Worm (Caenorhabditis elegans) whole organism, L2 larva: ENCODE measurements around the gene ZK669.3.

Experiments
- C34F6.9 ChIP-seq: fragments of 150-350 bp; optimal IDR thresholded peaks from 2 replicates; lab custom pipeline; 2014; ENCODE audit warnings: missing biosample characterization, missing genetic modification characterization
- F13H6.1 ChIP-seq: sonication (generic microtip); optimal IDR thresholded peaks from 2 replicates; lab custom pipeline; 2016; ENCODE audit warnings: missing genetic modification characterization, missing compliant biosample characterization
- R02D3.7 ChIP-seq: fragments of 150-350 bp; optimal IDR thresholded peaks from 2 replicates; lab custom pipeline; 2014; ENCODE audit warnings: missing biosample characterization, missing genetic modification characterization
- ceh-16 ChIP-seq: fragments of 150-350 bp; optimal IDR thresholded peaks from 2 replicates; lab custom pipeline; 2014; ENCODE audit warnings: missing biosample characterization, missing genetic modification characterization
- ceh-82 ChIP-seq: fragments of 150-350 bp; optimal IDR thresholded peaks from 2 replicates; lab custom pipeline; 2014; ENCODE audit warnings: missing biosample characterization, missing genetic modification characterization
- crh-2 ChIP-seq: sonication (generic microtip); optimal IDR thresholded peaks from 2 replicates; lab custom pipeline; 2017; ENCODE audit warnings: missing biosample characterization, missing genetic modification characterization
- dmd-4 ChIP-seq: sonication (generic microtip); optimal IDR thresholded peaks from 2 replicates; lab custom pipeline; 2017; ENCODE audit warnings: missing biosample characterization, missing genetic modification characterization
- elt-1 ChIP-seq: fragments of 150-350 bp; optimal IDR thresholded peaks from 2 replicates; lab custom pipeline; 2014; ENCODE audit warnings: missing biosample characterization, missing genetic modification characterization
- elt-3 ChIP-seq: sonication (generic microtip); optimal IDR thresholded peaks from 2 replicates; lab custom pipeline; 2017; ENCODE audit warnings: missing biosample characterization, missing genetic modification characterization
- fos-1 ChIP-seq: fragments of 150-350 bp; optimal IDR thresholded peaks from 2 replicates; lab custom pipeline; 2014; ENCODE audit warnings: missing biosample characterization, missing genetic modification characterization
- lin-11 ChIP-seq: fragments of 150-350 bp; sonication (generic microtip); optimal IDR thresholded peaks from 2 replicates; lab custom pipeline; 2014; ENCODE audit warnings: missing biosample characterization, missing genetic modification characterization, inconsistent platforms, mixed read lengths
- lin-13 ChIP-seq: fragments of 150-350 bp; optimal IDR thresholded peaks from 2 replicates; lab custom pipeline; 2014; ENCODE audit warnings: missing biosample characterization, missing genetic modification reagents, missing genetic modification characterization
- lin-39 ChIP-seq: fragments of 150-350 bp; optimal IDR thresholded peaks from 2 replicates; lab custom pipeline; 2014; ENCODE audit warnings: missing biosample characterization, missing genetic modification reagents, missing genetic modification characterization
- lsy-2 ChIP-seq, 2 experiments: fragments of 150-350 bp in 1 of 2; sonication (generic microtip) in 1 of 2; optimal IDR thresholded peaks; 2 replicates each; lab custom pipeline; 2014 to 2017; ENCODE audit warnings: missing biosample characterization in 2 of 2, missing genetic modification characterization in 2 of 2
- mbf-1 ChIP-seq: sonication (generic microtip); optimal IDR thresholded peaks from 2 replicates; lab custom pipeline; 2017; ENCODE audit warnings: missing biosample characterization, missing genetic modification characterization
- nhr-10 ChIP-seq: sonication (generic microtip); optimal IDR thresholded peaks from 2 replicates; lab custom pipeline; 2017; ENCODE audit warnings: missing biosample characterization, missing genetic modification characterization
- nhr-11 ChIP-seq: fragments of 150-350 bp; optimal IDR thresholded peaks from 2 replicates; lab custom pipeline; 2014; ENCODE audit warnings: missing biosample characterization, missing genetic modification characterization
- nhr-129 ChIP-seq: fragments of 150-350 bp; optimal IDR thresholded peaks from 2 replicates; lab custom pipeline; 2014; ENCODE audit warnings: missing biosample characterization, missing genetic modification characterization
- nhr-23 ChIP-seq: fragments of 150-350 bp; optimal IDR thresholded peaks from 2 replicates; lab custom pipeline; 2014; ENCODE audit warnings: missing biosample characterization, missing genetic modification reagents, missing genetic modification characterization
- nhr-25 ChIP-seq: fragments of 150-350 bp; sonication (generic microtip); optimal IDR thresholded peaks from 3 replicates; lab custom pipeline; 2014; ENCODE audit warnings: missing biosample characterization, missing genetic modification characterization
- nhr-6 ChIP-seq: fragments of 150-350 bp; optimal IDR thresholded peaks from 2 replicates; lab custom pipeline; 2014; ENCODE audit warnings: missing biosample characterization, missing genetic modification characterization
- nhr-77 ChIP-seq: fragments of 150-350 bp; optimal IDR thresholded peaks from 2 replicates; lab custom pipeline; 2014; ENCODE audit warnings: missing biosample characterization, missing genetic modification characterization
- sem-4 ChIP-seq: fragments of 150-350 bp; optimal IDR thresholded peaks from 2 replicates; lab custom pipeline; 2014; ENCODE audit warnings: missing biosample characterization, missing genetic modification reagents, missing genetic modification characterization
- skn-1 ChIP-seq: sonication (generic microtip); optimal IDR thresholded peaks from 2 replicates; lab custom pipeline; 2017; ENCODE audit warnings: missing biosample characterization, missing genetic modification characterization
- sma-9 ChIP-seq, 2 experiments: fragments of 150-350 bp in 1 of 2; sonication (generic microtip) in 1 of 2; optimal IDR thresholded peaks; 2 replicates each; lab custom pipeline; 2014 to 2016; ENCODE audit warnings: missing genetic modification characterization in 2 of 2, mild to moderate bottlenecking in 1 of 2, missing biosample characterization in 1 of 2, missing compliant biosample characterization in 1 of 2, missing genetic modification reagents in 1 of 2, moderate library complexity in 1 of 2
- snpc-4 ChIP-seq: fragments of 150-350 bp; optimal IDR thresholded peaks from 2 replicates; lab custom pipeline; 2014; ENCODE audit warnings: missing biosample characterization, missing genetic modification characterization
- unc-55 ChIP-seq: fragments of 150-350 bp; sonication (generic microtip); optimal IDR thresholded peaks from 3 replicates; lab custom pipeline; 2014; ENCODE audit warnings: missing biosample characterization, missing genetic modification reagents, missing genetic modification characterization
- unc-62 ChIP-seq: fragments of 150-350 bp; optimal IDR thresholded peaks from 2 replicates; lab custom pipeline; 2014; ENCODE audit warnings: missing biosample characterization, missing genetic modification reagents, missing genetic modification characterization
- zag-1 ChIP-seq: fragments of 150-350 bp; optimal IDR thresholded peaks from 2 replicates; lab custom pipeline; 2014; ENCODE audit warnings: missing biosample characterization, missing genetic modification characterization
- ztf-11 ChIP-seq: sonication (generic microtip); optimal IDR thresholded peaks from 2 replicates; lab custom pipeline; 2017; ENCODE audit warnings: missing biosample characterization, missing genetic modification characterization
- ztf-4 ChIP-seq: fragments of 150-350 bp; optimal IDR thresholded peaks from 2 replicates; lab custom pipeline; 2014; ENCODE audit warnings: missing biosample characterization, missing genetic modification characterization

The ZK669.3 gene

DNA sequence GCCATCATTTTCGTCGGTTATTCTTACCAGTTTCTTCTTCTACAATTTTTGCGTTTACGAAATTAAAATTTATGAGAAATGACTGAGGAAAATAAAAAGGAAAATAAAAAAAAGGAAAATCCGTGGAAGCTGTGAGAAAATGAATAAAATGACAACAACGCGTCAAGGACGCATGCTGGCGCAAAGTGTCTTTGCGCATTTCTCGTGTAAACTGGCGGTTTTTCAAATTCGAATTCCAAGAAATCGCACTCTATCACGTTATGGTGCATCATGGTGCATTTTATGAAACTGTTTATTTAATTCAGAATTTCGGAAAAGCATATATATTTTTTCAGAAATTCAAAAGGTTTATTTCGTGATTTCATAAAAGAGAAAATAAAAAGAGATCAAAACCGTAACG is 4.2 kb downstream of the ZK669.3 start, which contains the start of gene dbt-1 (continued):
- TF ChIP-seq elt-3 (tag; lab: Kevin White, UChicago) (no peak), unc-55 (peak; percentile 84), nhr-77 (tag; lab: Kevin White, UChicago) (no peak), nhr-6 (tag; lab: Kevin White, UChicago) (peak; percentile 71), nhr-10 (peak; percentile 29), fos-1 (peak; percentile 23), ceh-82 (tag; lab: Kevin White, UChicago) (peak; percentile 12), nhr-129 (tag; lab: Kevin White, UChicago) (peak; percentile 84), ztf-4 (tag; lab: Kevin White, UChicago) (peak; percentile 64)

DNA sequence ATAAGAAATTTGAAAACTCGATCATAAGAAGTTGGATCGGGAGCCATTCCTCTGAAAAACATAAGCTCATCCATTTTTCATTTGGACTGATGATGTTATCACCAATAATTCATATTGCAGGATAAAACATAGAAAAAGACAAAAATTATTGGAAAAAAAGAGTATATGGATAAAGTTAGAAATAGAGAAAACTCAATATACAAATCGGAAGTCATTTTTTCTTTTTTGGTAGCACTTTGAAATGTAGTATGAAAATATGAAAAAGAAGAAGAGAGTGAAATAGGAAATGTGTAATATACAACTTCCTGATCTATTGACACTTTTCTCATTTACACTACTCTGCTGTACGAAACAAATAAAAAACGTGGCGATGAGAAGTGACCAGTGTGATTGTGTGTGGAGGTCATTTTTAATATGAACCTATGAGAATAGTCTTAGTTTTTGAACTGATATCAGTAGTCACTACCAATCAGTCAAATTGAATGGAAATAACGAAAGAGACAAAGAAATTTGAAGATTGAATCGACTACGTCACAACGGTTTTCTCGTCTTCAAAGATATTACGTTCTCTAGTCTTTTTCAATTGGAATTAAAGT is 6.0 kb downstream of the ZK669.3 start, which contains the start of gene ZK669.5:
ZK669.5 (minus strand) TSS at position 51 of the 596 bp plus-strand sequence.
- peak; percentile 54 for TF ChIP-seq crh-2 (tag; lab: Kevin White, UChicago)
- TF ChIP-seq nhr-25 = peak; percentile 55
- TF ChIP-seq sma-9 (GFP tag; optimal IDR thresholded peaks at IDR 0.05; lab: Kevin White, UChicago) = peak; percentile 45
- TF ChIP-seq sma-9 (tag; optimal IDR thresholded peaks at IDR 0.05; lab: Kevin White, UChicago) = no peak
- no peak for TF ChIP-seq F13H6.1

DNA sequence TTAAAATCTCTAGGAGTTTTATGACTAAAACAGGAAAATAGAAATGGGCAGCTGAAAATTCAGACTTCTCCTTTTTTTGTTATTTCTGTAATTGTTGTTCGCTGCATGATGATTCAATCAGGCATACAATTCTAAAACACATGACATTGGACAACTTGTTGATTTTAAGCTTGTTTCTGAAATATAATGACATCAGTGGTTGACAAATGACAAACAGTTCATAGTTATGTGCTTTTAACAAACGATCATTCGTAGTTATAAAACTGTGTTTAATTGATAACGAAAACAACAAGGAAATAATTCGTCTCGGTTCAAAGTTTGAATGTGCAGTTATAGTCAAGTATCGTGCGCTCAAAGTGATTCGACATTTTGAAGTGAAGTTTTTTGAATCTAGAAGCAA is 7.3 kb downstream of the ZK669.3 start:
- TF ChIP-seq nhr-23 (tag; lab: Kevin White, UChicago) (no peak), R02D3.7 (tag; lab: Kevin White, UChicago) (no peak)

DNA sequence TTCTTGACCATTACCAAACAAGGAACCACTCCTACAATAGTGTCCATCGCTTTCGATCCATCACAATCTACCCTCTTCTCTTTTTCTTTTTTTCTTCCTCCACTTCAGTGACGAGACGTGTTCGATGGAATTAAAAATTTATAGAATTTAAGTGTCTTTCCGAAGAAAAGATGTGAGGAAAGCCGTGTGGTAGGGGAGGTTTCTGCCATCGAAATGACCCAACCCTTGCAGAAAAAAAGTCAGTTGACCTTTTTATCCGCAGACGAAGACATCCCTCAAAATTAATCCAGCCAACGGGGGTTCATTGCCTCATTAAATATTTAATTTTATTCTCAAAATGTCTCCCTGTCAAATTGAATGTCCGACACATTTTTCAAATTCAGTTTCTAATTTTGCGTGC is 14.6 kb downstream of the ZK669.3 start:
- TF ChIP-seq unc-55 = peak; percentile 46
- TF ChIP-seq C34F6.9 (tag; lab: Kevin White, UChicago) = no peak
- no peak for TF ChIP-seq ztf-4 (tag; lab: Kevin White, UChicago)
- no peak for TF ChIP-seq lin-39

DNA sequence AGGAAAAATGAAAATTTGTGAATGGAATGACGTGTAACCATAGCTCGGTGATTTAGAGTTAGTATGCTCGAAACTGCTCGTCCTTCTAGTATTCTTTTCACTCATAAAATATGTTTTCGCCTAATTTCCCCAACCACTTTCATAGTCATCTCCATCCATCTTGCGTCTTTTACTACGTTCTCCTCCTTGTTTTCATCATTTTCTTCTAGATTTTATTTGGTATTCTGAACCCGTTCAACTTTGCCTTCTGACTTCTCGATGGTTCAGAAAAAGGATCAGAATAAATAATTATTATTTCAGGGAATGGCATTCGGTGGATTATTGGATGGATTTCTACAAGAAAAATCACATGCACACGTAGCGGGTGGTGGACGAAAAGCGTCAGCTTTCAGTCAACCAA is 17.6 kb downstream of the ZK669.3 start, which contains the start of gene C04H4.1:
C04H4.1 (plus strand) TSS at position 301 of the 400 bp plus-strand sequence.
- TF ChIP-seq C34F6.9 (tag; lab: Kevin White, UChicago) (no peak), sem-4 (tag; lab: Kevin White, UChicago) (no peak), skn-1 (tag; lab: Kevin White, UChicago) (no peak), mbf-1 (tag; lab: Kevin White, UChicago) (no peak), lin-13 (GFP tag; lab: Kevin White, UChicago) (no peak), ceh-16 (tag; lab: Kevin White, UChicago) (no peak), unc-62 (no peak), R02D3.7 (tag; lab: Kevin White, UChicago) (no peak), zag-1 (tag; lab: Kevin White, UChicago) (no peak)

DNA sequence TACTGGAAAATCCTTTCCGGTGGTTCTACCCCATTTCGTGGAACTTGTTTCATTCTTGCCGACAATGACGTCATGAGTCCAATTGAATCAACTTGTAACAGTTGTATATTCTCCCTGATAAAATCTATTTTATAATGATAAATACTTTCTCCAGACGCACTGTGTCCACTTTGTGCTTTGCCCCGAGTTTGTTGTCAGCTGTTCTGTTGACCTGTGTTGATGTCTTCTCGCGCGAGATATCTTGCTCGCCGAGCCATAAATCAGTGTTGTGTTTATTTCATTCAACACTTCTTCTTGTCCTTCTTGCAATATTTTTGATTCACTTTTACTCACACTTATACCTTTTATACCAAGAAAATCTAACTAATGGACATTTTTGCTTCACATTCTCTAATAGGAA is 21.2 kb downstream of the ZK669.3 start:
- TF ChIP-seq sma-9 (GFP tag; optimal IDR thresholded peaks at IDR 0.05; lab: Kevin White, UChicago) (no peak), sma-9 (tag; optimal IDR thresholded peaks at IDR 0.05; lab: Kevin White, UChicago) (no peak), ceh-82 (tag; lab: Kevin White, UChicago) (no peak), ztf-11 (tag; lab: Kevin White, UChicago) (no peak), lsy-2 (tag; optimal IDR thresholded peaks at IDR 0.05; lab: Kevin White, UChicago) (no peak), F13H6.1 (no peak), nhr-11 (no peak), unc-62 (no peak), dmd-4 (tag; lab: Kevin White, UChicago) (no peak), lin-39 (no peak), C34F6.9 (tag; lab: Kevin White, UChicago) (no peak), ceh-16 (tag; lab: Kevin White, UChicago) (no peak), elt-3 (tag; lab: Kevin White, UChicago) (no peak), elt-1 (tag; lab: Kevin White, UChicago) (no peak), lin-11 (tag; lab: Kevin White, UChicago) (no peak), snpc-4 (tag; lab: Kevin White, UChicago) (no peak)
